Fruit fly (Drosophila melanogaster): ENCODE measurements around the gene elm.

DNA sequence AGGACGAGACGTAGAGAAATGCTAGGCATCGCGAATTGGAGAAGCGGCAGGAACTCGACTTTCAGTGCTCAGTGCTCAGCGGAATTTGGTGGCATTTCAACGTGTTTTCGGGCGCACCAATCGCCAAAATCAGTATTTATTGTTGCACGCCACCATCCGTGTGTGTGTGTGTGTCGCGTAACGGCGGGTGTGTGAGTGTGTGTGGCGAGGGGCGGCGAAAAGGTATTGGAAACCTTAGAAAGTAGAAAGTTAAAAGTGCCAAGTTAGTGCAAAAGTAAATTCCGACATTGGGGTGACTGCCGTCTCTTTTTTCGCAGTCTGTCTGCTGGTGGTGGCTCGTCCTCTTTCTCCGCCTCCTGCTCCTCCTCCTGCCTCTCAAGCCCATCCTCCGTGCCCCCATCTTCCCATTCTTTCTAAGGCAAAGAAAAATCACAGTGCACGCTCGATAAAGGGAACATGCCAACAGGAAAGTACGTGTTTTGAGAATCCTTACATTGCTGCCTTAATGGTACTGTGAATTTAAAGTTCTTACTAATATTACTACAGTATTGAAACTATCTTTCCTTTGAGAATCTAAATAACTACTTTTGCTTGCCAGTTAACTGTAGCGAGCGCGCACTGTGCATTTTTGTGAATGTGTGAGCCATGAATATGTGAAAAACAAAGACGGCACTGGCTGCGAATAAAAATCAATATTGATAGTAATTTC, 31.5 kb upstream of the elm start:
- TF ChIP-seq CG3919 (GFP tag; optimal IDR thresholded peaks at IDR 0.05), result peak; percentile 36
- TF ChIP-seq CG9139 (GFP tag; optimal IDR thresholded peaks at IDR 0.05), result peak; percentile 23
- no peak for TF ChIP-seq net (GFP tag; optimal IDR thresholded peaks at IDR 0.05)
- no peak for TF ChIP-seq Lpt (GFP tag; optimal IDR thresholded peaks at IDR 0.05)
- TF ChIP-seq CG6854 (GFP tag; optimal IDR thresholded peaks at IDR 0.05), result no peak
- no peak for TF ChIP-seq Eip93F (GFP tag; optimal IDR thresholded peaks at IDR 0.05)
- TF ChIP-seq Gug (GFP tag; IDR thresholded peaks at IDR 0.05), result peak; percentile 31; the same call in 1 of the 2 replicates
- peak; percentile 79 for TF ChIP-seq svp (GFP tag)
- TF ChIP-seq CG16779 (tag; optimal IDR thresholded peaks at IDR 0.05), result no peak
- TF ChIP-seq esn (GFP tag; optimal IDR thresholded peaks at IDR 0.05), result peak; percentile 61
- no peak for TF ChIP-seq fd85E (GFP tag; optimal IDR thresholded peaks at IDR 0.05)
